Worm (Caenorhabditis elegans): ENCODE measurements around the gene F47D12.7.

The F47D12.7 gene

ce11 chrIII:6280070-6280596 is 15.7 kb downstream of the F47D12.7 start, which contains the start of gene hmg-1.2 (continued):
- TF ChIP-seq Y67H2A.10 (GFP tag; conservative IDR thresholded peaks at IDR 0.05) (no peak), attf-3 (GFP tag; conservative IDR thresholded peaks at IDR 0.05) (no peak), madf-10 (tag; optimal IDR thresholded peaks at IDR 0.05) (peak; percentile 65), Y53G8AR.9 (GFP tag; conservative IDR thresholded peaks at IDR 0.05) (no peak), lag-1 (GFP tag; IDR thresholded peaks at IDR 0.05) (no peak), lin-54 (GFP tag; optimal IDR thresholded peaks at IDR 0.05) (peak; percentile 39), ceh-58 (GFP tag; IDR thresholded peaks at IDR 0.05) (no peak), F49E8.2 (tag; optimal IDR thresholded peaks at IDR 0.05; ENCODE audit: insufficient read depth) (no peak), F39B2.1 (GFP tag; IDR thresholded peaks at IDR 0.05) (no peak), lin-26 (GFP tag; IDR thresholded peaks at IDR 0.05) (peak; percentile 47; the same call in 1 of the 2 replicates), cebp-1 (GFP tag; IDR thresholded peaks at IDR 0.05) (peak; percentile 74), cebp-1 (tag; optimal IDR thresholded peaks at IDR 0.05) (peak; percentile 94), nhr-120 (GFP tag; IDR thresholded peaks at IDR 0.05) (no peak), T26A5.8 (tag; optimal IDR thresholded peaks at IDR 0.05) (no peak), K12H6.12 (tag; optimal IDR thresholded peaks at IDR 0.05) (peak; percentile 65), ztf-22 (GFP tag; optimal IDR thresholded peaks at IDR 0.05) (peak; percentile 12), mxl-1 (tag; optimal IDR thresholded peaks at IDR 0.05) (no peak), hlh-12 (tag; optimal IDR thresholded peaks at IDR 0.05) (no peak), B0035.1 (tag; optimal IDR thresholded peaks at IDR 0.05) (no peak), snpc-1.3 (tag; optimal IDR thresholded peaks at IDR 0.05; ENCODE audit: insufficient read depth) (no peak), dpl-1 (GFP tag; optimal IDR thresholded peaks at IDR 0.05) (no peak), lsy-27 (tag; optimal IDR thresholded peaks at IDR 0.05; ENCODE audit: borderline replicate concordance, insufficient read depth) (peak; percentile 27), snpc-4 (GFP tag; optimal IDR thresholded peaks at IDR 0.05) (peak; percentile 11), snpc-4 (tag; optimal IDR thresholded peaks at IDR 0.05) (peak in 3 of 4 experiments; percentile 60 to 75 (median 73)), nhr-90 (tag; optimal IDR thresholded peaks at IDR 0.05) (peak; percentile 49), C06A6.2 (GFP tag; conservative IDR thresholded peaks at IDR 0.05) (0 out of 2 replicates have a peak, but pooled peaks have one; percentile 48), ccch-3 (GFP tag; optimal IDR thresholded peaks at IDR 0.05) (no peak), mcd-1 (GFP tag; IDR thresholded peaks at IDR 0.05) (peak; percentile 57), ceh-27 (GFP tag; optimal IDR thresholded peaks at IDR 0.05) (peak; percentile 76), rec-8 (tag; optimal IDR thresholded peaks at IDR 0.05) (no peak), ztf-26 (tag; optimal IDR thresholded peaks at IDR 0.05) (peak; percentile 69), tbp1 (GFP tag; optimal IDR thresholded peaks at IDR 0.05) (peak; percentile 36), mel-28 (tag; optimal IDR thresholded peaks at IDR 0.05; ENCODE audit: borderline replicate concordance) (no peak), F52B5.7 (tag; optimal IDR thresholded peaks at IDR 0.05) (no peak), B0336.3 (GFP tag; IDR thresholded peaks at IDR 0.05) (peak; percentile 85), lir-1 (GFP tag; conservative IDR thresholded peaks at IDR 0.05) (no peak), egrh-3 (GFP tag; IDR thresholded peaks at IDR 0.05) (0 out of 2 replicates have a peak, but pooled peaks have one; percentile 32), madf-8 (GFP tag; conservative IDR thresholded peaks at IDR 0.05) (no peak), attf-6 (GFP tag; IDR thresholded peaks at IDR 0.05) (no peak), bed-1 (GFP tag; IDR thresholded peaks at IDR 0.05) (no peak), let-607 (tag; optimal IDR thresholded peaks at IDR 0.05) (peak in 1 of 2 experiments; percentile 29), mes-4 (tag; optimal IDR thresholded peaks at IDR 0.05) (no peak), nhr-179 (tag; optimal IDR thresholded peaks at IDR 0.05) (no peak), madf-6 (GFP tag; IDR thresholded peaks at IDR 0.05) (peak; percentile 38; the same call in 1 of the 2 replicates), tlf-1 (GFP tag; optimal IDR thresholded peaks at IDR 0.05) (peak; percentile 55), cebp-2 (GFP tag; IDR thresholded peaks at IDR 0.05) (no peak), ceh-100 (GFP tag; IDR thresholded peaks at IDR 0.05) (no peak), egl-18 (GFP tag; IDR thresholded peaks at IDR 0.05) (0 out of 2 replicates have a peak, but pooled peaks have one; percentile 35)
